Fruit fly (Drosophila melanogaster) whole organism, embryonic: Measurements from ENCODE around the gene CdGAPr.

ENCODE experiments used
- Adf1 ChIP-seq: fragments of 200-800 bp; sonication (Bioruptor generic); IDR thresholded peaks from 2 replicates; pipeline ENCODE4 v1.3.6; 2022; ENCODE audit warnings: missing biosample characterization, missing genetic modification characterization
- Atf6 ChIP-seq: fragments of 200-800 bp; sonication (Bioruptor generic); IDR thresholded peaks from 2 replicates; pipeline ENCODE4 v1.3.6; 2022; ENCODE audit warnings: missing biosample characterization, missing genetic modification characterization
- Bteb2 ChIP-seq: fragments of 200-800 bp; sonication (Bioruptor generic); optimal IDR thresholded peaks from 2 replicates; lab custom pipeline; 2016; ENCODE audit warnings: missing biosample characterization, missing genetic modification characterization
- CG13894 ChIP-seq: fragments of 200-800 bp; sonication (Bioruptor generic); optimal IDR thresholded peaks from 3 replicates; lab custom pipeline; 2018; ENCODE audit warnings: missing biosample characterization, mild to moderate bottlenecking, missing genetic modification characterization, moderate library complexity
- CG15514 ChIP-seq: fragments of 200-800 bp; sonication (Bioruptor generic); optimal IDR thresholded peaks from 3 replicates; lab custom pipeline; 2017; ENCODE audit warnings: missing biosample characterization, missing genetic modification characterization, mild to moderate bottlenecking, moderate library complexity, missing genetic modification reagents
- CG31224 ChIP-seq: fragments of 200-800 bp; sonication (Bioruptor generic); IDR thresholded peaks from 2 replicates; pipeline ENCODE4 v1.3.6; 2022; ENCODE audit warnings: missing biosample characterization, missing genetic modification characterization
- CG32532 ChIP-seq: fragments of 200-800 bp; sonication (Bioruptor generic); IDR thresholded peaks from 2 replicates; pipeline ENCODE4 v1.3.6; 2022; ENCODE audit warnings: missing biosample characterization, missing genetic modification characterization
- CG32767 ChIP-seq: fragments of 200-800 bp; sonication (Bioruptor generic); IDR thresholded peaks from 2 replicates; pipeline ENCODE4 v1.3.6; 2022; ENCODE audit warnings: missing biosample characterization, missing genetic modification characterization
- CG3838 ChIP-seq: fragments of 200-800 bp; sonication (Bioruptor generic); optimal IDR thresholded peaks from 3 replicates; lab custom pipeline; 2016; ENCODE audit warnings: missing biosample characterization, missing genetic modification characterization
- CG6175 ChIP-seq: fragments of 200-800 bp; sonication (Bioruptor generic); IDR thresholded peaks from 3 replicates; pipeline ENCODE4 v1.3.6; 2022; ENCODE audit warnings: missing biosample characterization, missing genetic modification characterization
- CG7963 ChIP-seq: fragments of 200-800 bp; sonication (Bioruptor generic); IDR thresholded peaks from 3 replicates; pipeline ENCODE4 v1.3.6; 2022; ENCODE audit warnings: missing biosample characterization, missing genetic modification characterization; ENCODE audit not compliant: partially characterized antibody
- CG8388 ChIP-seq: fragments of 200-800 bp; sonication (Bioruptor generic); optimal IDR thresholded peaks from 2 replicates; lab custom pipeline; 2019; ENCODE audit warnings: missing biosample characterization, mild to moderate bottlenecking, missing genetic modification characterization, moderate library complexity
- CG9797 ChIP-seq: fragments of 200-800 bp; sonication (Bioruptor generic); optimal IDR thresholded peaks from 3 replicates; lab custom pipeline; 2018; ENCODE audit warnings: missing biosample characterization, mild to moderate bottlenecking, missing genetic modification characterization
- D19B ChIP-seq: fragments of 200-800 bp; sonication (Bioruptor generic); optimal IDR thresholded peaks from 2 replicates; lab custom pipeline; 2017; ENCODE audit warnings: missing biosample characterization, mild to moderate bottlenecking, missing genetic modification characterization
- Dbx ChIP-seq: fragments of 200-800 bp; sonication (Bioruptor generic); IDR thresholded peaks from 3 replicates; pipeline ENCODE4 v1.3.6; 2022; ENCODE audit warnings: missing biosample characterization, missing genetic modification characterization
- Deaf1 ChIP-seq: fragments of 200-800 bp; optimal IDR thresholded peaks from 3 replicates; lab custom pipeline; 2019; ENCODE audit warnings: missing biosample characterization, mild to moderate bottlenecking, missing genetic modification characterization, moderate library complexity
- E2f2 ChIP-seq: fragments of 200-800 bp; sonication (Bioruptor generic); IDR thresholded peaks from 2 replicates; pipeline ENCODE4 v1.3.6; 2022; ENCODE audit warnings: missing biosample characterization, missing genetic modification characterization
- Ets65A ChIP-seq: fragments of 200-800 bp; sonication (Bioruptor generic); peaks from one replicate; lab custom pipeline; 2016; ENCODE audit warnings: missing biosample characterization, missing genetic modification characterization
- Hey ChIP-seq: fragments of 200-800 bp; sonication (Bioruptor generic); optimal IDR thresholded peaks from 3 replicates; lab custom pipeline; 2018; ENCODE audit warnings: missing biosample characterization, mild to moderate bottlenecking, missing genetic modification characterization
- HmgD ChIP-seq: fragments of 200-800 bp; sonication (Bioruptor generic); optimal IDR thresholded peaks from 3 replicates; lab custom pipeline; 2016; ENCODE audit warnings: missing biosample characterization, missing genetic modification characterization
- Hr39 ChIP-seq: fragments of >200 bp; optimal IDR thresholded peaks from 2 replicates; lab custom pipeline; 2017
- MBD-R2 ChIP-seq: fragments of 200-800 bp; sonication (Bioruptor generic); IDR thresholded peaks from 2 replicates; pipeline ENCODE4 v1.3.6; 2022; ENCODE audit warnings: missing biosample characterization, missing genetic modification characterization
- Mes4 ChIP-seq: fragments of 200-800 bp; sonication (Bioruptor generic); optimal IDR thresholded peaks from 2 replicates; lab custom pipeline; 2016; ENCODE audit warnings: missing biosample characterization, missing genetic modification characterization
- Side ChIP-seq: fragments of 200-800 bp; sonication (Bioruptor generic); optimal IDR thresholded peaks from 2 replicates; lab custom pipeline; 2016; ENCODE audit warnings: missing biosample characterization, missing genetic modification characterization
- Sin3A ChIP-seq: fragments of >200 bp; optimal IDR thresholded peaks from 2 replicates; lab custom pipeline; 2018
- chinmo ChIP-seq: fragments of 200-800 bp; sonication (Bioruptor generic); IDR thresholded peaks from 4 replicates; pipeline ENCODE4 v1.3.6; 2022; ENCODE audit warnings: missing biosample characterization, missing genetic modification characterization; ENCODE audit not compliant: partially characterized antibody
- crp ChIP-seq, 2 experiments: fragments of 200-800 bp; sonication (Bioruptor generic); optimal IDR thresholded peaks; 2 replicates in 1 of 2; 3 replicates in 1 of 2; lab custom pipeline; 2017; ENCODE audit warnings: missing biosample characterization in 2 of 2, missing genetic modification characterization in 2 of 2, mild to moderate bottlenecking in 1 of 2, moderate library complexity in 1 of 2
- fd96Cb ChIP-seq: fragments of 200-800 bp; sonication (Bioruptor generic); optimal IDR thresholded peaks from 2 replicates; lab custom pipeline; 2018; ENCODE audit warnings: missing biosample characterization, mild to moderate bottlenecking, missing genetic modification characterization, moderate library complexity
- ham ChIP-seq: fragments of 200-800 bp; sonication (Bioruptor generic); IDR thresholded peaks from 2 replicates; pipeline ENCODE4 v1.3.6; 2022; ENCODE audit warnings: missing biosample characterization, missing genetic modification characterization
- lov ChIP-seq, 2 experiments: fragments of 200-800 bp in 1 of 2; fragments of >200 bp in 1 of 2; sonication (Bioruptor generic) in 1 of 2; IDR thresholded peaks in 1 of 2; optimal IDR thresholded peaks in 1 of 2; 2 replicates in 1 of 2; 3 replicates in 1 of 2; pipeline versions ENCODE4 v1.3.6 to Lab custom; 2017 to 2022; ENCODE audit warnings: missing biosample characterization in 1 of 2, missing genetic modification characterization in 1 of 2
- luna ChIP-seq: fragments of 200-800 bp; sonication (Bioruptor generic); optimal IDR thresholded peaks from 2 replicates; lab custom pipeline; 2016; ENCODE audit warnings: missing biosample characterization, missing genetic modification characterization
- mirr ChIP-seq: fragments of 200-800 bp; sonication (Bioruptor generic); optimal IDR thresholded peaks from 3 replicates; lab custom pipeline; 2018; ENCODE audit warnings: missing biosample characterization, mild to moderate bottlenecking, missing genetic modification characterization
- slbo ChIP-seq: fragments of 200-800 bp; sonication (Bioruptor generic); IDR thresholded peaks from 2 replicates; pipeline ENCODE4 v1.3.6; 2022; ENCODE audit warnings: missing biosample characterization, missing genetic modification characterization
- so ChIP-seq: fragments of 200-800 bp; sonication (Bioruptor generic); IDR thresholded peaks from 3 replicates; pipeline ENCODE4 v1.3.6; 2022; ENCODE audit warnings: missing biosample characterization, missing genetic modification characterization
- tap ChIP-seq: fragments of 200-800 bp; optimal IDR thresholded peaks from 3 replicates; lab custom pipeline; 2019; ENCODE audit warnings: missing biosample characterization, mild to moderate bottlenecking, missing genetic modification characterization, moderate library complexity
- unpg ChIP-seq: fragments of 200-800 bp; sonication (Bioruptor generic); optimal IDR thresholded peaks from 3 replicates; lab custom pipeline; 2018; ENCODE audit warnings: missing biosample characterization, mild to moderate bottlenecking, missing genetic modification characterization, moderate library complexity
- zfh1 ChIP-seq: fragments of 200-800 bp; sonication (Bioruptor generic); IDR thresholded peaks from 3 replicates; pipeline ENCODE4 v1.3.6; 2022; ENCODE audit warnings: missing biosample characterization, missing genetic modification characterization

CdGAPr gene

dm6 chr2L:19756040-19756439 lies 35.6 kb downstream of the CdGAPr start (continued):
- no peak for TF ChIP-seq tap (tag; lab: Kevin White, UChicago)
- TF ChIP-seq Side (GFP tag; lab: Kevin White, UChicago) = no peak
- peak; percentile 71 for TF ChIP-seq Hr39
- no peak for TF ChIP-seq Hey (tag; lab: Kevin White, UChicago)
- TF ChIP-seq Sin3A (lab: Kevin White, UChicago) = no peak
- TF ChIP-seq ham (GFP tag; lab: Robert Waterston, UW) = no peak
- TF ChIP-seq E2f2 = no peak
- TF ChIP-seq unpg (GFP tag; lab: Kevin White, UChicago) = no peak
- TF ChIP-seq luna (GFP tag; lab: Kevin White, UChicago) = no peak
- TF ChIP-seq CG7963 (GFP tag; lab: Robert Waterston, UW) = no peak
- 0 out of 2 replicates have a peak, but pooled peaks have one; percentile 18 for TF ChIP-seq CG31224
- TF ChIP-seq CG6175 = no peak
- no peak for TF ChIP-seq Bteb2 (GFP tag; lab: Kevin White, UChicago)
- TF ChIP-seq CG3838 (GFP tag; lab: Kevin White, UChicago) = no peak
- no peak for TF ChIP-seq D19B (GFP tag; lab: Kevin White, UChicago)
- TF ChIP-seq chinmo (GFP tag; lab: Robert Waterston, UW) = peak; percentile 64; the same call in 1 of the 4 replicates
- TF ChIP-seq Adf1 = peak; percentile 69

- peak; percentile 96 for TF ChIP-seq Deaf1 (tag; lab: Kevin White, UChicago)
- TF ChIP-seq so = 0 out of 3 replicates have a peak, but pooled peaks have one; percentile 24
- 0 out of 2 replicates have a peak, but pooled peaks have one; percentile 6 for TF ChIP-seq slbo (GFP tag; lab: Robert Waterston, UW)
- TF ChIP-seq CG15514 (GFP tag; lab: Kevin White, UChicago) = peak; percentile 89
- TF ChIP-seq Mes4 (GFP tag; lab: Kevin White, UChicago) = no peak
- no peak for TF ChIP-seq zfh1 (GFP tag; lab: Robert Waterston, UW)
- peak; percentile 84; the same call in 2 of the 4 replicates for TF ChIP-seq chinmo (GFP tag; lab: Robert Waterston, UW)
- peak; percentile 29; the same call in 1 of the 2 replicates for TF ChIP-seq Atf6 (GFP tag; lab: Robert Waterston, UW)
- TF ChIP-seq CG8388 (GFP tag; lab: Kevin White, UChicago) = no peak
- TF ChIP-seq CG32532 = peak; percentile 44; the same call in 1 of the 2 replicates
- peak; percentile 67; the same call in 1 of the 2 replicates for TF ChIP-seq CG32767 (GFP tag; lab: Robert Waterston, UW)
- TF ChIP-seq CG9797 (GFP tag; lab: Kevin White, UChicago) = no peak
- TF ChIP-seq lov (optimal IDR thresholded peaks at IDR 0.05; lab: Kevin White, UChicago) = no peak
- 0 out of 3 replicates have a peak, but pooled peaks have one; percentile 48 for TF ChIP-seq lov (GFP tag; IDR thresholded peaks at IDR 0.05; lab: Robert Waterston, UW)
- peak; percentile 99 for TF ChIP-seq CG13894 (tag; lab: Kevin White, UChicago)
- TF ChIP-seq MBD-R2 = 0 out of 2 replicates have a peak, but pooled peaks have one; percentile 7
- TF ChIP-seq fd96Cb = no peak
- no peak for TF ChIP-seq HmgD (GFP tag; lab: Kevin White, UChicago)
- TF ChIP-seq mirr (GFP tag; lab: Kevin White, UChicago) = peak; percentile 17
- 0 out of 3 replicates have a peak, but pooled peaks have one; percentile 38 for TF ChIP-seq Dbx (GFP tag; lab: Robert Waterston, UW)
These were observed 36.7 kb downstream of the CdGAPr start for dm6 chr2L:19755015-19755414.

- peak; percentile 91 for TF ChIP-seq Ets65A
- TF ChIP-seq crp (GFP tag; optimal IDR thresholded peaks at IDR 0.05; lab: Kevin White, UChicago) = no peak
These were observed 41.1 kb downstream of the CdGAPr start for dm6 chr2L:19750571-19750970.
